Fruit fly (Drosophila melanogaster) whole organism, embryonic: ENCODE measurements around the gene CG31974.

ENCODE experiments used
- ATbp ChIP-seq: fragments of 200-800 bp; sonication (Bioruptor generic); optimal IDR thresholded peaks from 2 replicates; lab custom pipeline; 2017; ENCODE audit warnings: missing biosample characterization, mild to moderate bottlenecking, missing genetic modification characterization, missing genetic modification reagents
- Antp ChIP-seq: fragments of 200-800 bp; sonication (Bioruptor generic); optimal IDR thresholded peaks from 3 replicates; lab custom pipeline; 2016; ENCODE audit warnings: missing biosample characterization, missing genetic modification characterization
- Atf-2 ChIP-seq: fragments of 200-800 bp; sonication (Bioruptor generic); optimal IDR thresholded peaks from 2 replicates; lab custom pipeline; 2016; ENCODE audit warnings: missing biosample characterization, missing genetic modification characterization
- B-H2 ChIP-seq: fragments of 200-800 bp; sonication (Bioruptor generic); optimal IDR thresholded peaks from 2 replicates; lab custom pipeline; 2018; ENCODE audit warnings: missing biosample characterization, mild to moderate bottlenecking, missing genetic modification characterization
- CG13287 ChIP-seq: fragments of 200-800 bp; sonication (Bioruptor generic); IDR thresholded peaks from 2 replicates; pipeline ENCODE4 v1.3.6; 2022; ENCODE audit warnings: missing biosample characterization, missing genetic modification characterization; ENCODE audit not compliant: partially characterized antibody
- CG13775 ChIP-seq: fragments of 200-800 bp; sonication (Bioruptor generic); optimal IDR thresholded peaks from 3 replicates; lab custom pipeline; 2017; ENCODE audit warnings: missing biosample characterization, mild to moderate bottlenecking, missing genetic modification characterization
- CG14860 ChIP-seq: fragments of 200-800 bp; sonication (Bioruptor generic); IDR thresholded peaks from 3 replicates; pipeline ENCODE4 v1.3.6; 2022; ENCODE audit warnings: missing biosample characterization, missing genetic modification characterization; ENCODE audit not compliant: partially characterized antibody
- CG15269 ChIP-seq: fragments of 200-800 bp; sonication (Bioruptor generic); optimal IDR thresholded peaks from 2 replicates; lab custom pipeline; 2018; ENCODE audit warnings: missing biosample characterization, mild to moderate bottlenecking, missing genetic modification characterization, moderate library complexity
- CG15601 ChIP-seq: fragments of 200-800 bp; sonication (Bioruptor generic); optimal IDR thresholded peaks from 3 replicates; lab custom pipeline; 2019; ENCODE audit warnings: missing biosample characterization, mild to moderate bottlenecking, missing genetic modification characterization, moderate library complexity
- CG15696 ChIP-seq: fragments of 200-800 bp; sonication (Bioruptor generic); optimal IDR thresholded peaks from 2 replicates; lab custom pipeline; 2019; ENCODE audit warnings: missing biosample characterization, mild to moderate bottlenecking, missing genetic modification characterization, moderate library complexity
- CG1603 ChIP-seq: fragments of 200-800 bp; sonication (Bioruptor generic); optimal IDR thresholded peaks from 2 replicates; lab custom pipeline; 2019; ENCODE audit warnings: missing biosample characterization, mild to moderate bottlenecking, missing genetic modification characterization, moderate library complexity
- CG17385 ChIP-seq: fragments of 200-800 bp; sonication (Bioruptor generic); optimal IDR thresholded peaks from 3 replicates; lab custom pipeline; 2018; ENCODE audit warnings: missing biosample characterization, mild to moderate bottlenecking, missing genetic modification characterization
- CG17829 ChIP-seq: fragments of 200-800 bp; optimal IDR thresholded peaks from 2 replicates; lab custom pipeline; 2019; ENCODE audit warnings: missing biosample characterization, mild to moderate bottlenecking, missing genetic modification characterization, moderate library complexity
- CG18764 ChIP-seq: fragments of 200-800 bp; sonication (Bioruptor generic); optimal IDR thresholded peaks from 3 replicates; lab custom pipeline; 2016; ENCODE audit warnings: missing biosample characterization, missing genetic modification characterization
- CG2116 ChIP-seq: fragments of 200-800 bp; sonication (Bioruptor generic); optimal IDR thresholded peaks from 3 replicates; lab custom pipeline; 2018; ENCODE audit warnings: missing biosample characterization, mild to moderate bottlenecking, missing genetic modification characterization
- CG2120 ChIP-seq: fragments of 200-800 bp; sonication (Bioruptor generic); optimal IDR thresholded peaks from 3 replicates; lab custom pipeline; 2016; ENCODE audit warnings: missing biosample characterization, missing genetic modification characterization
- CG2129 ChIP-seq: fragments of 200-800 bp; sonication (Bioruptor generic); IDR thresholded peaks from 2 replicates; pipeline ENCODE4 v1.3.6; 2022; ENCODE audit warnings: missing biosample characterization, missing genetic modification characterization; ENCODE audit not compliant: partially characterized antibody
- CG3065 ChIP-seq: fragments of 200-800 bp; sonication (Bioruptor generic); optimal IDR thresholded peaks from 2 replicates; lab custom pipeline; 2016; ENCODE audit warnings: missing biosample characterization, missing genetic modification characterization
- CG32772 ChIP-seq: fragments of 200-800 bp; sonication (Bioruptor generic); IDR thresholded peaks from 2 replicates; pipeline ENCODE4 v1.3.6; 2022; ENCODE audit warnings: missing biosample characterization, missing genetic modification characterization
- CG4282 ChIP-seq: fragments of 200-800 bp; sonication (Bioruptor generic); optimal IDR thresholded peaks from 2 replicates; lab custom pipeline; 2016; ENCODE audit warnings: missing biosample characterization, missing genetic modification characterization
- CG4360 ChIP-seq: fragments of 200-800 bp; sonication (Bioruptor generic); IDR thresholded peaks from 2 replicates; pipeline ENCODE4 v1.3.6; 2022; ENCODE audit warnings: missing biosample characterization, missing genetic modification characterization
- CG6854 ChIP-seq: fragments of 200-800 bp; sonication (Bioruptor generic); optimal IDR thresholded peaks from 3 replicates; lab custom pipeline; 2017; ENCODE audit warnings: missing biosample characterization, mild to moderate bottlenecking, missing genetic modification characterization
- CG7786 ChIP-seq: fragments of 200-800 bp; sonication (Bioruptor generic); optimal IDR thresholded peaks from 2 replicates; lab custom pipeline; 2016; ENCODE audit warnings: missing biosample characterization, missing genetic modification characterization
- CG8089 ChIP-seq: fragments of 200-800 bp; sonication (Bioruptor generic); optimal IDR thresholded peaks from 3 replicates; lab custom pipeline; 2016; ENCODE audit warnings: missing biosample characterization, missing genetic modification characterization
- CG8290 ChIP-seq, 3 experiments: fragments of 200-800 bp; sonication (Bioruptor generic); optimal IDR thresholded peaks; 2 replicates each; lab custom pipeline; 2016 to 2019; ENCODE audit warnings: missing biosample characterization in 3 of 3, missing genetic modification characterization in 3 of 3, mild to moderate bottlenecking in 2 of 3, moderate library complexity in 1 of 3
- CG8765 ChIP-seq: fragments of 200-800 bp; sonication (Bioruptor generic); IDR thresholded peaks from 2 replicates; pipeline ENCODE4 v1.3.6; 2022; ENCODE audit warnings: missing biosample characterization, missing genetic modification characterization
- CG9437 ChIP-seq: fragments of 200-800 bp; sonication (Bioruptor generic); optimal IDR thresholded peaks from 2 replicates; lab custom pipeline; 2018; ENCODE audit warnings: missing biosample characterization, mild to moderate bottlenecking, missing genetic modification characterization
- CrebB ChIP-seq: fragments of 200-800 bp; sonication (Bioruptor generic); optimal IDR thresholded peaks from 3 replicates; lab custom pipeline; 2018; ENCODE audit warnings: missing biosample characterization, mild to moderate bottlenecking, missing genetic modification characterization
- Dbx ChIP-seq: fragments of 200-800 bp; sonication (Bioruptor generic); IDR thresholded peaks from 3 replicates; pipeline ENCODE4 v1.3.6; 2022; ENCODE audit warnings: missing biosample characterization, missing genetic modification characterization
- Deaf1 ChIP-seq: fragments of 200-800 bp; optimal IDR thresholded peaks from 3 replicates; lab custom pipeline; 2019; ENCODE audit warnings: missing biosample characterization, mild to moderate bottlenecking, missing genetic modification characterization, moderate library complexity
- Dfd ChIP-seq, 2 experiments: fragments of >200 bp; optimal IDR thresholded peaks; 2 replicates each; lab custom pipeline; 2017; ENCODE audit warnings: missing biosample characterization in 2 of 2, missing genetic modification characterization in 2 of 2
- HHEX ChIP-seq: fragments of 200-800 bp; sonication (Bioruptor generic); optimal IDR thresholded peaks from 3 replicates; lab custom pipeline; 2017; ENCODE audit warnings: missing biosample characterization, mild to moderate bottlenecking, missing genetic modification characterization, missing genetic modification reagents
- HLH4C ChIP-seq: fragments of 200-800 bp; sonication (Bioruptor generic); IDR thresholded peaks from 3 replicates; pipeline ENCODE4 v1.3.6; 2022; ENCODE audit warnings: missing biosample characterization, missing genetic modification characterization; ENCODE audit not compliant: partially characterized antibody
- Hmr ChIP-seq: fragments of 200-800 bp; sonication (Bioruptor generic); optimal IDR thresholded peaks from 3 replicates; lab custom pipeline; 2017; ENCODE audit warnings: mild to moderate bottlenecking, missing biosample characterization, missing genetic modification reagents, missing genetic modification characterization
- Mes4 ChIP-seq: fragments of 200-800 bp; sonication (Bioruptor generic); optimal IDR thresholded peaks from 2 replicates; lab custom pipeline; 2016; ENCODE audit warnings: missing biosample characterization, missing genetic modification characterization
- ash1 ChIP-seq: fragments of 200-800 bp; sonication (Bioruptor generic); optimal IDR thresholded peaks from 2 replicates; lab custom pipeline; 2018; ENCODE audit warnings: missing biosample characterization, mild to moderate bottlenecking, missing genetic modification characterization
- gfzf ChIP-seq: fragments of 200-800 bp; sonication (Bioruptor generic); optimal IDR thresholded peaks from 2 replicates; lab custom pipeline; 2016; ENCODE audit warnings: missing biosample characterization, mild to moderate bottlenecking, missing genetic modification characterization, moderate library complexity
- kah ChIP-seq: fragments of 200-800 bp; sonication (Bioruptor generic); optimal IDR thresholded peaks from 2 replicates; lab custom pipeline; 2018; ENCODE audit warnings: missing biosample characterization, mild to moderate bottlenecking, missing genetic modification characterization
- kay ChIP-seq: fragments of 200-800 bp; sonication (Bioruptor generic); optimal IDR thresholded peaks from 2 replicates; lab custom pipeline; 2016; ENCODE audit warnings: missing biosample characterization, missing genetic modification characterization
- lola ChIP-seq, 3 experiments: fragments of >200 bp in 2 of 3; fragments of 200-800 bp in 1 of 3; sonication (Bioruptor generic) in 1 of 3; optimal IDR thresholded peaks; 2 replicates each; lab custom pipeline; 2017 to 2019; ENCODE audit warnings: missing biosample characterization in 3 of 3, missing genetic modification characterization in 3 of 3, mild to moderate bottlenecking in 1 of 3, moderate library complexity in 1 of 3
- maf-S ChIP-seq: fragments of 200-800 bp; sonication (Bioruptor generic); optimal IDR thresholded peaks from 2 replicates; lab custom pipeline; 2016; ENCODE audit warnings: missing biosample characterization, missing genetic modification characterization
- mirr ChIP-seq: fragments of 200-800 bp; sonication (Bioruptor generic); optimal IDR thresholded peaks from 3 replicates; lab custom pipeline; 2018; ENCODE audit warnings: missing biosample characterization, mild to moderate bottlenecking, missing genetic modification characterization
- odd ChIP-seq: fragments of 200-800 bp; sonication (Bioruptor generic); optimal IDR thresholded peaks from 2 replicates; lab custom pipeline; 2017; ENCODE audit warnings: missing biosample characterization, mild to moderate bottlenecking, missing genetic modification characterization
- psq ChIP-seq: fragments of 200-800 bp; sonication (Bioruptor generic); optimal IDR thresholded peaks from 2 replicates; lab custom pipeline; 2017; ENCODE audit warnings: missing biosample characterization, missing genetic modification characterization
- repo ChIP-seq: fragments of 200-800 bp; sonication (Bioruptor generic); optimal IDR thresholded peaks from 2 replicates; lab custom pipeline; 2016; ENCODE audit warnings: missing biosample characterization, missing genetic modification characterization
- shn ChIP-seq: fragments of 200-800 bp; sonication (Bioruptor generic); optimal IDR thresholded peaks from 3 replicates; lab custom pipeline; 2016; ENCODE audit warnings: missing biosample characterization, missing genetic modification characterization
- zf30C ChIP-seq: fragments of 200-800 bp; sonication (Bioruptor generic); optimal IDR thresholded peaks from 3 replicates; lab custom pipeline; 2018; ENCODE audit warnings: missing biosample characterization, mild to moderate bottlenecking, missing genetic modification characterization

Gene CG31974

DNA sequence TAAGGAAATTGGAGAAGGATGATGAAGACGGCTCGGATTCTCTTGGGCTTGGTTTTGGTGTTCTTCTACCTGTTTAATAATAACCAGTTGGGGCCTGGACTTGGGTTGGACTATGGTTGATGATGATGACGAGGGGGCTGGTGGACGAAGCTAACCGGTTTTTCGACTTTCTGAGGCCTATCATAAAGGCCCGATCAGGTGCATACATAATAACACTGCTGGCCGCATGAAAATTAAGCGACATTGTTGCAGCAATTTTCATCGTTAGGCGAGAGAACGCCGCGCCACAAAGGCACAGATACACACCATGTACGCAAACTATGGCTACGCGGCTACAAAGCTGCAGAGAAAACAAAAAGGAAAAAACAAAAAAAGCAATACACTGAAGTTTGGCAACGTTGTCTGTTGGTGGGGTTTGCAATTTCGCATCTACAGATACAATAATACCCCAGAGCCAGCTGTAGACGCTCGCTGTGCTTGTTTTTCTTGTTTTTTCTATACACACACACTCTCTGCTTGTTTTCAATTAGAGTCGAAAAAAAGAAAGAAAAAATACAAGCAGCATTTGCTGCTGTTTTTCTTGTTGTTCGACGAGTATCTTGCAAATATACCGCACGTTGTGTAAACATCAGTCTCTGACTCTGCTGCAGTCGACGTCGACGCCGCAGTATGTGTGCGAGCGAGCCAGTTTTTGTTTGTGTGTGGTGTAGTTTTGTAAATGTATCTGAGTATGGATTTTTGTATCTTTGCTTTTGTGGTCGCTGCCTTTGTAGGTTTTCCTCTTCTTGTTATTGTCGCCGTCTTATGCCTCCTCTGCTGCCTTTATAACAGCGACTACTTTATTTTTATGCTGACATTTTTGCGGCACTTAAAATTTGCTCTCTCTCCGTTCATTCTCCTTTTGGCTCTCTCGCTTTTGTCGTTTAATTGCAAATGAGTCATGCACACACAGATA is 23.5 kb upstream of the CG31974 start (continued):
- peak; percentile 47 for TF ChIP-seq kah (GFP tag; lab: Kevin White, UChicago)
- TF ChIP-seq CG6854, result peak; percentile 78
- TF ChIP-seq CG9437, result peak; percentile 50
- TF ChIP-seq CG4360 (GFP tag; lab: Robert Waterston, UW), result no peak
- TF ChIP-seq kay (GFP tag; lab: Kevin White, UChicago), result peak; percentile 35
- TF ChIP-seq zf30C (GFP tag; lab: Kevin White, UChicago), result peak; percentile 48
- peak; percentile 62 for TF ChIP-seq CG17829 (tag; lab: Kevin White, UChicago)
- peak; percentile 29 for TF ChIP-seq CG2116 (GFP tag; lab: Kevin White, UChicago)
- TF ChIP-seq CrebB, result peak; percentile 88
- TF ChIP-seq Dfd (GFP tag; optimal IDR thresholded peaks at IDR 0.05; lab: Kevin White, UChicago), result no peak
- TF ChIP-seq mirr (GFP tag; lab: Kevin White, UChicago), result peak; percentile 98
- TF ChIP-seq CG13287 (GFP tag; lab: Robert Waterston, UW), result no peak
- TF ChIP-seq CG15269 (tag; lab: Kevin White, UChicago), result peak; percentile 67
- no peak for TF ChIP-seq CG14860 (GFP tag; lab: Robert Waterston, UW)
- no peak for TF ChIP-seq Dbx (GFP tag; lab: Robert Waterston, UW)
- TF ChIP-seq gfzf (GFP tag; lab: Kevin White, UChicago), result no peak
- peak; percentile 69 for TF ChIP-seq CG15696
- peak; percentile 86 for TF ChIP-seq HHEX (GFP tag; lab: Kevin White, UChicago)
- peak; percentile 58 for TF ChIP-seq CG13775 (GFP tag; lab: Kevin White, UChicago)
- peak; percentile 21 for TF ChIP-seq psq (GFP tag; lab: Kevin White, UChicago)
- TF ChIP-seq CG15601 (tag; lab: Kevin White, UChicago), result peak; percentile 75
- TF ChIP-seq Hmr, result peak; percentile 95
- TF ChIP-seq repo (GFP tag; lab: Kevin White, UChicago), result peak; percentile 65
- TF ChIP-seq CG3065, result peak; percentile 26
- TF ChIP-seq Mes4 (GFP tag; lab: Kevin White, UChicago), result peak; percentile 49
- peak in 1 of 3 experiments; percentile 34 for TF ChIP-seq lola (GFP tag; optimal IDR thresholded peaks at IDR 0.05; lab: Kevin White, UChicago)
- TF ChIP-seq CG8290 (GFP tag; optimal IDR thresholded peaks at IDR 0.05; lab: Kevin White, UChicago), result no peak
- TF ChIP-seq CG8290 (tag; optimal IDR thresholded peaks at IDR 0.05; lab: Kevin White, UChicago), result peak; percentile 28 to 68
- no peak for TF ChIP-seq CG2129 (GFP tag; lab: Robert Waterston, UW)
- peak; percentile 87 for TF ChIP-seq CG17385 (GFP tag; lab: Kevin White, UChicago)
- TF ChIP-seq CG1603, result peak; percentile 54
- peak; percentile 91 for TF ChIP-seq ash1
- TF ChIP-seq Antp (GFP tag; lab: Kevin White, UChicago), result no peak
- peak; percentile 43 for TF ChIP-seq CG18764 (GFP tag; lab: Kevin White, UChicago)
- TF ChIP-seq ATbp (GFP tag; lab: Kevin White, UChicago), result peak; percentile 81
- peak; percentile 65 for TF ChIP-seq CG2120
- TF ChIP-seq CG7786, result peak; percentile 72
- TF ChIP-seq CG32772 (GFP tag; lab: Robert Waterston, UW), result no peak
- TF ChIP-seq Deaf1 (tag; lab: Kevin White, UChicago), result no peak
- peak; percentile 37 for TF ChIP-seq Atf-2 (GFP tag; lab: Kevin White, UChicago)
- TF ChIP-seq B-H2, result peak; percentile 96
- TF ChIP-seq CG8765 (GFP tag; lab: Robert Waterston, UW), result no peak
- peak; percentile 40 for TF ChIP-seq CG8089
- TF ChIP-seq maf-S (GFP tag; lab: Kevin White, UChicago), result peak; percentile 38
- TF ChIP-seq CG4282 (GFP tag; lab: Kevin White, UChicago), result peak; percentile 67
- peak; percentile 86 for TF ChIP-seq odd (GFP tag; lab: Kevin White, UChicago)
- TF ChIP-seq shn (GFP tag; lab: Kevin White, UChicago), result peak; percentile 54
- no peak for TF ChIP-seq HLH4C (GFP tag; lab: Robert Waterston, UW)
